Worm (Caenorhabditis elegans): Measurements from ENCODE around the gene arcp-1.

ce11 chrIII:3782853-3783252 is 23.6 kb upstream of the arcp-1 start:
- no peak for TF ChIP-seq nhr-28 (tag; optimal IDR thresholded peaks at IDR 0.05)
- peak in 1 of 2 experiments; percentile 21 for TF ChIP-seq efl-1 (optimal IDR thresholded peaks at IDR 0.05)
- no peak for TF ChIP-seq efl-1 (GFP tag; optimal IDR thresholded peaks at IDR 0.05 in 1 of 2)
- no peak for TF ChIP-seq isw-1 (GFP tag; IDR thresholded peaks at IDR 0.05)
- no peak for TF ChIP-seq irx-1 (tag; optimal IDR thresholded peaks at IDR 0.05)
- TF ChIP-seq jun-1 (tag; optimal IDR thresholded peaks at IDR 0.05): no peak
- no peak for TF ChIP-seq tbx-2 (tag; optimal IDR thresholded peaks at IDR 0.05)
- TF ChIP-seq lin-13 (GFP tag; optimal IDR thresholded peaks at IDR 0.05): no peak
